Fruit fly (Drosophila melanogaster) whole organism, wandering third instar larva: ENCODE results near the gene wls.

Experiments used
- Hr78 ChIP-seq: fragments of >200 bp; optimal IDR thresholded peaks from 2 replicates; lab custom pipeline; 2017; ENCODE audit warnings: missing biosample characterization, missing genetic modification characterization
- N ChIP-seq: fragments of >200 bp; optimal IDR thresholded peaks from 2 replicates; lab custom pipeline; 2018; ENCODE audit warnings: missing biosample characterization, missing external identifiers, missing genetic modification characterization
- pan ChIP-seq: fragments of >200 bp; optimal IDR thresholded peaks from 2 replicates; lab custom pipeline; 2017
- psq ChIP-seq: fragments of 200-800 bp; sonication (Bioruptor generic); optimal IDR thresholded peaks from 3 replicates; lab custom pipeline; 2017; ENCODE audit warnings: missing biosample characterization, mild to moderate bottlenecking, missing genetic modification characterization, moderate library complexity

- no peak for TF ChIP-seq Hr78
- no peak for TF ChIP-seq psq (GFP tag; lab: Kevin White, UChicago)
- no peak for TF ChIP-seq pan (lab: Kevin White, UChicago)
- TF ChIP-seq N (GFP tag; lab: Kevin White, UChicago): no peak
Observed at dm6 chr3L:11199320-11199719, 29.9 kb upstream of the wls start, which contains the start of gene CG7607.
